Fruit fly (Drosophila melanogaster): ENCODE data around the gene Kat60.

dm6 chr3R:5277735-5278134, 45.7 kb upstream of the Kat60 start, which contains the start of gene CG31538:
- no peak for TF ChIP-seq CG34406 (GFP tag; optimal IDR thresholded peaks at IDR 0.05)
- no peak for TF ChIP-seq topi (GFP tag; optimal IDR thresholded peaks at IDR 0.05)
- no peak for TF ChIP-seq Hr4 (GFP tag; optimal IDR thresholded peaks at IDR 0.05)
- no peak for TF ChIP-seq Sox15 (GFP tag; optimal IDR thresholded peaks at IDR 0.05)
- no peak for TF ChIP-seq Ets21C (GFP tag; optimal IDR thresholded peaks at IDR 0.05)
- TF ChIP-seq net (GFP tag; optimal IDR thresholded peaks at IDR 0.05): no peak

Measured in whole organism, prepupa.